Worm (Caenorhabditis elegans) whole organism, mixed stage, embryonic: Measurements from ENCODE around the gene miro-1.

Experiments used
- elt-1 ChIP-seq: sonication (generic microtip); optimal IDR thresholded peaks from 2 replicates; lab custom pipeline; 2017; ENCODE audit warnings: missing genetic modification characterization, mild to moderate bottlenecking, missing compliant biosample characterization, antibody characterized with exemption, moderate library complexity, borderline replicate concordance; ENCODE audit not compliant: insufficient read depth
- lin-13 ChIP-seq: fragments of 150-350 bp; optimal IDR thresholded peaks from 2 replicates; lab custom pipeline; 2014; ENCODE audit warnings: missing biosample characterization, missing genetic modification characterization
- lsy-2 ChIP-seq: fragments of 150-350 bp; optimal IDR thresholded peaks from 2 replicates; lab custom pipeline; 2014; ENCODE audit warnings: missing biosample characterization, missing genetic modification characterization
- nhr-2 ChIP-seq: fragments of 150-350 bp; optimal IDR thresholded peaks from 2 replicates; lab custom pipeline; 2014; ENCODE audit warnings: missing biosample characterization, missing genetic modification characterization
- nhr-237 ChIP-seq: fragments of 150-350 bp; optimal IDR thresholded peaks from 2 replicates; lab custom pipeline; 2014; ENCODE audit warnings: missing biosample characterization, missing genetic modification characterization
- nhr-76 ChIP-seq: sonication (generic microtip); optimal IDR thresholded peaks from 2 replicates; lab custom pipeline; 2017; ENCODE audit warnings: missing biosample characterization, missing genetic modification characterization
- pha-4 ChIP-seq: fragments of 150-350 bp; optimal IDR thresholded peaks from 2 replicates; lab custom pipeline; 2018; ENCODE audit warnings: missing biosample characterization, missing genetic modification reagents, missing genetic modification characterization
- snpc-4 ChIP-seq: fragments of 150-350 bp; optimal IDR thresholded peaks from 2 replicates; lab custom pipeline; 2014; ENCODE audit warnings: missing biosample characterization, missing genetic modification characterization
- sptf-1 ChIP-seq: sonication (generic microtip); optimal IDR thresholded peaks from 2 replicates; lab custom pipeline; 2017; ENCODE audit warnings: mild to moderate bottlenecking, missing genetic modification characterization, moderate library complexity, missing compliant biosample characterization
- unc-62 ChIP-seq: fragments of 150-350 bp; optimal IDR thresholded peaks from 2 replicates; lab custom pipeline; 2014; ENCODE audit warnings: missing biosample characterization, missing genetic modification reagents, missing genetic modification characterization
- zip-8 ChIP-seq: fragments of 150-350 bp; optimal IDR thresholded peaks from 2 replicates; lab custom pipeline; 2014; ENCODE audit warnings: missing biosample characterization, missing genetic modification characterization

DNA sequence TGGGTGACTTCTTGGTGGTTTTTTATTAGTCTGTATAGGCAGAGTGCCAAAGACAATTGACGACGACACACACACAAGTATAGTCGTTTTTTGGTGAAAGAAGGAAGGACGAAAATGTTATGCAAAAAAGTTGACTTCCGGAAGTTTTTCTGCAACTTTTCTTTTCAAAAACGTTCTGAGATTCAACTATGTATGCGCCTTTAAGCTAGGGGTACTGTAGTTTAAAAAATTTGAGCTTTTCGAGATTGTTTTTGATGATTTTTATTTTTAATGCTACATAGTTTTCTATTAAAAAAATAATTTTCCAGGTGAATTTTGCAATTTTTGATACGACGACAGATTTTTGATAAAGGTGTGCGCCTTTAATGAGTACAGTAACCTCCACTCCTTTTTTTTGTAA is 47.8 kb downstream of the miro-1 start:
- TF ChIP-seq zip-8 (tag; lab: Kevin White, UChicago) (no peak), pha-4 (no peak), lsy-2 (tag; lab: Kevin White, UChicago) (no peak), nhr-76 (tag; lab: Kevin White, UChicago) (no peak), snpc-4 (no peak), lin-13 (tag; lab: Kevin White, UChicago) (no peak), elt-1 (tag; lab: Kevin White, UChicago) (no peak), sptf-1 (tag; lab: Kevin White, UChicago) (no peak), unc-62 (no peak), nhr-2 (tag; lab: Kevin White, UChicago) (no peak), nhr-237 (tag; lab: Kevin White, UChicago) (no peak)
